Fruit fly (Drosophila melanogaster) whole organism, prepupa: ENCODE results near the gene Rbcn-3A.

Experiments
- Blimp-1 ChIP-seq: fragments of 200-800 bp; sonication (Bioruptor generic); optimal IDR thresholded peaks from 3 replicates; lab custom pipeline; 2017; ENCODE audit warnings: missing biosample characterization, missing genetic modification characterization, mild to moderate bottlenecking, moderate library complexity, missing genetic modification reagents
- CG10631 ChIP-seq: fragments of 200-800 bp; sonication (Bioruptor generic); optimal IDR thresholded peaks from 2 replicates; lab custom pipeline; 2016; ENCODE audit warnings: missing biosample characterization, missing genetic modification characterization
- CG10669 ChIP-seq: fragments of 200-800 bp; sonication (Bioruptor generic); optimal IDR thresholded peaks from 3 replicates; lab custom pipeline; 2018; ENCODE audit warnings: missing biosample characterization, mild to moderate bottlenecking, missing genetic modification characterization, moderate library complexity
- CG11294 ChIP-seq: fragments of 200-800 bp; sonication (Bioruptor generic); IDR thresholded peaks from 2 replicates; pipeline ENCODE4 v1.3.6; 2022; ENCODE audit warnings: missing biosample characterization, missing genetic modification characterization
- CG11762 ChIP-seq: fragments of 200-800 bp; sonication (Bioruptor generic); optimal IDR thresholded peaks from 3 replicates; lab custom pipeline; 2016; ENCODE audit warnings: missing biosample characterization, missing genetic modification characterization; ENCODE audit not compliant: insufficient read depth
- CG11902 ChIP-seq: fragments of 200-800 bp; sonication (Bioruptor generic); optimal IDR thresholded peaks from 3 replicates; lab custom pipeline; 2016; ENCODE audit warnings: missing biosample characterization, missing genetic modification characterization
- CG15336 ChIP-seq: fragments of 200-800 bp; sonication (Bioruptor generic); IDR thresholded peaks from 2 replicates; pipeline ENCODE4 v1.3.6; 2022; ENCODE audit warnings: missing biosample characterization, missing genetic modification characterization
- CG1621 ChIP-seq: fragments of 200-800 bp; sonication (Bioruptor generic); optimal IDR thresholded peaks from 3 replicates; lab custom pipeline; 2018; ENCODE audit warnings: missing biosample characterization, mild to moderate bottlenecking, missing genetic modification characterization
- CG16779 ChIP-seq: fragments of 200-800 bp; sonication (Bioruptor generic); optimal IDR thresholded peaks from 3 replicates; lab custom pipeline; 2017; ENCODE audit warnings: missing biosample characterization, mild to moderate bottlenecking, missing genetic modification characterization
- CG31627 ChIP-seq: fragments of 200-800 bp; sonication (Bioruptor generic); optimal IDR thresholded peaks from 3 replicates; lab custom pipeline; 2016; ENCODE audit warnings: missing biosample characterization, missing genetic modification characterization
- CG34406 ChIP-seq: fragments of 200-800 bp; sonication (Bioruptor generic); optimal IDR thresholded peaks from 3 replicates; lab custom pipeline; 2016; ENCODE audit warnings: missing biosample characterization, missing genetic modification characterization
- CG4318 ChIP-seq: fragments of 200-800 bp; sonication (Bioruptor generic); optimal IDR thresholded peaks from 3 replicates; lab custom pipeline; 2017; ENCODE audit warnings: missing biosample characterization, mild to moderate bottlenecking, missing genetic modification characterization
- CG6792 ChIP-seq: fragments of 200-800 bp; sonication (Bioruptor generic); optimal IDR thresholded peaks from 3 replicates; lab custom pipeline; 2016; ENCODE audit warnings: missing biosample characterization, missing genetic modification characterization
- CG6808 ChIP-seq: fragments of 200-800 bp; sonication (Bioruptor generic); optimal IDR thresholded peaks from 3 replicates; lab custom pipeline; 2017; ENCODE audit warnings: missing biosample characterization, missing genetic modification characterization, mild to moderate bottlenecking, moderate library complexity, missing genetic modification reagents
- CG6854 ChIP-seq: fragments of 200-800 bp; sonication (Bioruptor generic); optimal IDR thresholded peaks from 2 replicates; lab custom pipeline; 2017; ENCODE audit warnings: missing biosample characterization, mild to moderate bottlenecking, missing genetic modification characterization
- CG7368 ChIP-seq: fragments of 200-800 bp; sonication (Bioruptor generic); optimal IDR thresholded peaks from 3 replicates; lab custom pipeline; 2016; ENCODE audit warnings: missing biosample characterization, missing genetic modification characterization
- CG8319 ChIP-seq: fragments of 200-800 bp; sonication (Bioruptor generic); optimal IDR thresholded peaks from 3 replicates; lab custom pipeline; 2016; ENCODE audit warnings: missing biosample characterization, missing genetic modification characterization
- CG9139 ChIP-seq: fragments of 200-800 bp; sonication (Bioruptor generic); optimal IDR thresholded peaks from 3 replicates; lab custom pipeline; 2017; ENCODE audit warnings: missing biosample characterization, mild to moderate bottlenecking, missing genetic modification characterization
- Ets96B ChIP-seq: fragments of 200-800 bp; optimal IDR thresholded peaks from 2 replicates; lab custom pipeline; 2019; ENCODE audit warnings: missing biosample characterization, mild to moderate bottlenecking, missing genetic modification characterization, moderate library complexity
- Gug ChIP-seq: fragments of 200-800 bp; sonication (Bioruptor generic); IDR thresholded peaks from 2 replicates; pipeline ENCODE4 v1.3.6; 2022; ENCODE audit warnings: missing biosample characterization, missing genetic modification characterization
- Hr38 ChIP-seq: sonication (Bioruptor generic); optimal IDR thresholded peaks from 2 replicates; lab custom pipeline; 2016; ENCODE audit warnings: missing biosample characterization, missing genetic modification characterization
- Hr4 ChIP-seq: fragments of 200-800 bp; sonication (Bioruptor generic); optimal IDR thresholded peaks from 3 replicates; lab custom pipeline; 2016; ENCODE audit warnings: missing biosample characterization, missing genetic modification characterization
- Lpt ChIP-seq: fragments of 200-800 bp; sonication (Bioruptor generic); optimal IDR thresholded peaks from 3 replicates; lab custom pipeline; 2016; ENCODE audit warnings: missing biosample characterization, missing genetic modification characterization
- OdsH ChIP-seq: fragments of 200-800 bp; sonication (Bioruptor generic); optimal IDR thresholded peaks from 3 replicates; lab custom pipeline; 2016; ENCODE audit warnings: missing biosample characterization, missing genetic modification characterization
- Smox ChIP-seq: fragments of 200-800 bp; sonication (Bioruptor generic); optimal IDR thresholded peaks from 3 replicates; lab custom pipeline; 2016; ENCODE audit warnings: missing biosample characterization, missing genetic modification characterization
- Sox102F ChIP-seq: fragments of 200-800 bp; sonication (Bioruptor generic); optimal IDR thresholded peaks from 2 replicates; lab custom pipeline; 2016; ENCODE audit warnings: missing biosample characterization, mild to moderate bottlenecking, missing genetic modification characterization
- Sox14 ChIP-seq: fragments of 200-800 bp; sonication (Bioruptor generic); optimal IDR thresholded peaks from 3 replicates; lab custom pipeline; 2016; ENCODE audit warnings: missing biosample characterization, missing genetic modification characterization
- Sox15 ChIP-seq: fragments of 200-800 bp; sonication (Bioruptor generic); optimal IDR thresholded peaks from 3 replicates; lab custom pipeline; 2016; ENCODE audit warnings: missing biosample characterization, missing genetic modification characterization
- acj6 ChIP-seq: fragments of 200-800 bp; sonication (Bioruptor generic); optimal IDR thresholded peaks from 3 replicates; lab custom pipeline; 2016; ENCODE audit warnings: missing biosample characterization, missing genetic modification characterization
- cyc ChIP-seq: fragments of 200-800 bp; sonication (Bioruptor generic); optimal IDR thresholded peaks from 3 replicates; lab custom pipeline; 2016; ENCODE audit warnings: missing biosample characterization, missing genetic modification characterization
- dac ChIP-seq: fragments of 200-800 bp; sonication (Bioruptor generic); optimal IDR thresholded peaks from 2 replicates; lab custom pipeline; 2017; ENCODE audit warnings: missing biosample characterization, mild to moderate bottlenecking, missing genetic modification characterization
- eg ChIP-seq: fragments of 200-800 bp; sonication (Bioruptor generic); IDR thresholded peaks from 3 replicates; pipeline ENCODE4 v1.3.6; 2022; ENCODE audit warnings: missing biosample characterization, missing genetic modification characterization
- esn ChIP-seq: fragments of 200-800 bp; sonication (Bioruptor generic); optimal IDR thresholded peaks from 2 replicates; lab custom pipeline; 2016; ENCODE audit warnings: missing biosample characterization, mild to moderate bottlenecking, missing genetic modification characterization, moderate library complexity
- fd85E ChIP-seq: fragments of 200-800 bp; sonication (Bioruptor generic); optimal IDR thresholded peaks from 3 replicates; lab custom pipeline; 2016; ENCODE audit warnings: missing biosample characterization, missing genetic modification characterization
- lz ChIP-seq: fragments of 200-800 bp; sonication (Bioruptor generic); optimal IDR thresholded peaks from 3 replicates; lab custom pipeline; 2016; ENCODE audit warnings: missing biosample characterization, missing genetic modification characterization
- net ChIP-seq: fragments of 200-800 bp; sonication (Bioruptor generic); optimal IDR thresholded peaks from 3 replicates; lab custom pipeline; 2016; ENCODE audit warnings: missing biosample characterization, missing genetic modification characterization
- pdm3 ChIP-seq: fragments of 200-800 bp; sonication (Bioruptor generic); optimal IDR thresholded peaks from 3 replicates; lab custom pipeline; 2016; ENCODE audit warnings: missing biosample characterization, missing genetic modification characterization
- salr ChIP-seq, 2 experiments: fragments of 200-800 bp; sonication (Bioruptor generic); optimal IDR thresholded peaks; 3 replicates each; lab custom pipeline; 2016 to 2018; ENCODE audit warnings: missing biosample characterization in 2 of 2, missing genetic modification characterization in 2 of 2, mild to moderate bottlenecking in 1 of 2
- ss ChIP-seq, 2 experiments: fragments of 200-800 bp; sonication (Bioruptor generic); optimal IDR thresholded peaks; 2 replicates in 1 of 2; 3 replicates in 1 of 2; lab custom pipeline; 2017 to 2018; ENCODE audit warnings: mild to moderate bottlenecking in 2 of 2, missing biosample characterization in 2 of 2, missing genetic modification characterization in 2 of 2, moderate library complexity in 1 of 2
- svp ChIP-seq: fragments of 200-800 bp; sonication (Bioruptor generic); peaks from one replicate; lab custom pipeline; 2016; ENCODE audit warnings: missing biosample characterization, missing genetic modification characterization
- vri ChIP-seq: fragments of 200-800 bp; sonication (Bioruptor generic); optimal IDR thresholded peaks from 3 replicates; lab custom pipeline; 2016; ENCODE audit warnings: missing biosample characterization, mild to moderate bottlenecking, missing genetic modification characterization

The Rbcn-3A gene

dm6 chrX:6202509-6202979, 52.7 kb downstream of the Rbcn-3A start, which contains the start of gene vanin-like:
vanin-like (minus strand) TSS chrX:6202559.
- TF ChIP-seq CG6854 (GFP tag; lab: Kevin White, UChicago) (no peak), Hr4 (GFP tag; lab: Kevin White, UChicago) (no peak), Blimp-1 (GFP tag; lab: Kevin White, UChicago) (no peak), CG1621 (tag; lab: Kevin White, UChicago) (no peak), CG6808 (GFP tag; lab: Kevin White, UChicago) (no peak), Sox102F (no peak), fd85E (GFP tag; lab: Kevin White, UChicago) (no peak), Sox14 (GFP tag; lab: Kevin White, UChicago) (no peak), vri (GFP tag; lab: Kevin White, UChicago) (no peak), Sox15 (GFP tag; lab: Kevin White, UChicago) (no peak), CG10669 (no peak), CG16779 (tag; lab: Kevin White, UChicago) (no peak)

- no peak for TF ChIP-seq CG7368 (GFP tag; lab: Kevin White, UChicago)
- no peak for TF ChIP-seq Hr38 (GFP tag; lab: Kevin White, UChicago)
- no peak for TF ChIP-seq CG9139
- no peak for TF ChIP-seq CG4318 (GFP tag; lab: Kevin White, UChicago)
- TF ChIP-seq Gug (GFP tag; lab: Robert Waterston, UW) = no peak
- no peak for TF ChIP-seq OdsH (GFP tag; lab: Kevin White, UChicago)
- TF ChIP-seq CG31627 (GFP tag; lab: Kevin White, UChicago) = no peak
- no peak for TF ChIP-seq svp (GFP tag; lab: Kevin White, UChicago)
- no peak for TF ChIP-seq dac
- no peak for TF ChIP-seq CG34406 (GFP tag; lab: Kevin White, UChicago)
- no peak for TF ChIP-seq CG1621 (tag; lab: Kevin White, UChicago)
- TF ChIP-seq fd85E (GFP tag; lab: Kevin White, UChicago) = no peak
- TF ChIP-seq CG8319 = no peak
- no peak for TF ChIP-seq Blimp-1 (GFP tag; lab: Kevin White, UChicago)
- no peak for TF ChIP-seq esn
- no peak for TF ChIP-seq pdm3 (GFP tag; lab: Kevin White, UChicago)
- TF ChIP-seq, all 60 proteins: peak for 0
These were observed 53.8 kb downstream of the Rbcn-3A start for dm6 chrX:6201459-6201858.

- TF ChIP-seq Hr38 (GFP tag; lab: Kevin White, UChicago) (no peak), dac (no peak), Lpt (GFP tag; lab: Kevin White, UChicago) (no peak), CG6854 (GFP tag; lab: Kevin White, UChicago) (no peak), CG11294 (no peak), CG4318 (GFP tag; lab: Kevin White, UChicago) (no peak), Smox (no peak), CG8319 (no peak), cyc (GFP tag; lab: Kevin White, UChicago) (no peak), Sox102F (no peak)
These were observed 55.5 kb downstream of the Rbcn-3A start, which contains the start of gene CG43090 for dm6 chrX:6199791-6200190. CG43090 (minus strand) TSS chrX:6199891.

dm6 chrX:6198554-6198953, 56.7 kb downstream of the Rbcn-3A start, which contains the start of gene CG32751:
CG32751 (minus strand) TSS chrX:6198654.
- TF ChIP-seq cyc (GFP tag; lab: Kevin White, UChicago) (no peak), CG11902 (GFP tag; lab: Kevin White, UChicago) (no peak), Ets96B (tag; lab: Kevin White, UChicago) (no peak), lz (no peak), CG6792 (GFP tag; lab: Kevin White, UChicago) (no peak), Hr38 (GFP tag; lab: Kevin White, UChicago) (no peak), net (no peak), CG15336 (GFP tag; lab: Robert Waterston, UW) (no peak), CG11762 (GFP tag; lab: Kevin White, UChicago) (no peak), eg (GFP tag; lab: Robert Waterston, UW) (no peak), CG10631 (GFP tag; lab: Kevin White, UChicago) (no peak), acj6 (GFP tag; lab: Kevin White, UChicago) (no peak), pdm3 (GFP tag; lab: Kevin White, UChicago) (no peak), Blimp-1 (GFP tag; lab: Kevin White, UChicago) (no peak), ss (GFP tag; optimal IDR thresholded peaks at IDR 0.05; lab: Kevin White, UChicago) (no peak), CG9139 (no peak), Lpt (GFP tag; lab: Kevin White, UChicago) (no peak), salr (GFP tag; optimal IDR thresholded peaks at IDR 0.05; lab: Kevin White, UChicago) (no peak)
